Fruit fly (Drosophila melanogaster): ENCODE data around the gene kirre.

DNA sequence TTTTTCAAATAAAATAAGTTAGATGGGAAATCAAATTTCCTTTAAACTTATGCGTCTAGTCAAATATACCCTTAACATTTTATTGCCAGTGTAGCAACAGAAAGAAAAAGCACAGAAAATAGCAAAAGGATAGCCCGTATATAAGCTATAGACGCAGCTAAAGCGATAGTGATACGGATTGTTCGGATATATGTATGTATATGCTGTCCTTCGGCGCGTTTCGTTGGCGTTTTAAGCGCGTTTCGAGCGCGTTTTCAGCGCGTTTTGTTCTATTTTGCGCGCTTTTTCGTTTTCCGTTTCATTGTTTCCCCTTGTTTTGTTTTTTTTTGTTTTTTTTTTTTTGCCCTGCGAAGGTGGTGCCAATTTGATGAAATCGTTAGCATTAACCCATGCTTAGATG is 387.4 kb downstream of the kirre start:
- TF ChIP-seq dsf (GFP tag; optimal IDR thresholded peaks at IDR 0.05; ENCODE audit: borderline replicate concordance) (no peak), Jra (GFP tag; optimal IDR thresholded peaks at IDR 0.05) (no peak), br (GFP tag; optimal IDR thresholded peaks at IDR 0.05) (no peak), Dfd (GFP tag; optimal IDR thresholded peaks at IDR 0.05) (no peak), fru (GFP tag; optimal IDR thresholded peaks at IDR 0.05) (no peak), sv (GFP tag; optimal IDR thresholded peaks at IDR 0.05) (no peak), HLH106 (tag; optimal IDR thresholded peaks at IDR 0.05) (no peak), CG32264 (GFP tag; optimal IDR thresholded peaks at IDR 0.05) (no peak), usp (GFP tag; optimal IDR thresholded peaks at IDR 0.05) (no peak), lola (GFP tag; optimal IDR thresholded peaks at IDR 0.05) (no peak), Vsx2 (GFP tag; optimal IDR thresholded peaks at IDR 0.05; ENCODE audit: partially characterized antibody) (no peak)

Data from whole organism, wandering third instar larva.